Worm (Caenorhabditis elegans): Measurements from ENCODE around the gene snb-5.

Gene snb-5

ce11 chrIII:8178924-8179323, 23.9 kb upstream of the snb-5 start, which contains the start of gene C50C3.5:
C50C3.5 (plus strand) TSS chrIII:8179224.
- no peak for TF ChIP-seq him-1 (tag; optimal IDR thresholded peaks at IDR 0.05)
- no peak for TF ChIP-seq ceh-27 (GFP tag; optimal IDR thresholded peaks at IDR 0.05)
- no peak for TF ChIP-seq ztf-26 (tag; optimal IDR thresholded peaks at IDR 0.05)
- TF ChIP-seq C17E4.6 (GFP tag; IDR thresholded peaks at IDR 0.05) = no peak
- TF ChIP-seq ceh-40 (GFP tag; IDR thresholded peaks at IDR 0.05) = no peak
- TF ChIP-seq F33H1.4 (GFP tag; IDR thresholded peaks at IDR 0.05) = no peak
- no peak for TF ChIP-seq B0261.1 (tag; optimal IDR thresholded peaks at IDR 0.05)
- no peak for TF ChIP-seq attf-6 (GFP tag; IDR thresholded peaks at IDR 0.05)
- no peak for TF ChIP-seq efl-1 (GFP tag; optimal IDR thresholded peaks at IDR 0.05)
- no peak for TF ChIP-seq mes-4 (tag; optimal IDR thresholded peaks at IDR 0.05)
- TF ChIP-seq aptf-3 (GFP tag; IDR thresholded peaks at IDR 0.05) = no peak
- TF ChIP-seq F39B2.1 (GFP tag; IDR thresholded peaks at IDR 0.05) = no peak
- no peak for TF ChIP-seq dpff-1 (tag; optimal IDR thresholded peaks at IDR 0.05)
- no peak for TF ChIP-seq sdz-38 (tag; optimal IDR thresholded peaks at IDR 0.05)
- TF ChIP-seq egl-18 (GFP tag; IDR thresholded peaks at IDR 0.05) = no peak
- TF ChIP-seq nhr-90 (tag; optimal IDR thresholded peaks at IDR 0.05) = no peak
- no peak for TF ChIP-seq nhr-179 (tag; optimal IDR thresholded peaks at IDR 0.05)
- no peak for TF ChIP-seq attf-5 (GFP tag; optimal IDR thresholded peaks at IDR 0.05)
- TF ChIP-seq nhr-120 (GFP tag; IDR thresholded peaks at IDR 0.05) = no peak

- no peak for TF ChIP-seq dpl-1 (GFP tag; optimal IDR thresholded peaks at IDR 0.05)
- TF ChIP-seq Y79H2A.3 (GFP tag; conservative IDR thresholded peaks at IDR 0.05) = no peak
- TF ChIP-seq ccch-3 (GFP tag; optimal IDR thresholded peaks at IDR 0.05) = no peak
- no peak for TF ChIP-seq let-526 (GFP tag; IDR thresholded peaks at IDR 0.05)
Measured at ce11 chrIII:8181581-8181980, 21.3 kb upstream of the snb-5 start, which contains the start of gene spc-2. spc-2 (plus strand) TSS chrIII:8181881.

ce11 chrIII:8182573-8182972, 20.3 kb upstream of the snb-5 start:
- no peak for TF ChIP-seq madf-10 (tag; optimal IDR thresholded peaks at IDR 0.05)
- no peak for TF ChIP-seq somi-1 (GFP tag; optimal IDR thresholded peaks at IDR 0.05)
- TF ChIP-seq B0261.1 (tag; optimal IDR thresholded peaks at IDR 0.05) = no peak
- TF ChIP-seq madf-3 (GFP tag; IDR thresholded peaks at IDR 0.05) = no peak
- TF ChIP-seq ztf-3 (GFP tag; optimal IDR thresholded peaks at IDR 0.05) = no peak
- TF ChIP-seq ztf-25 (GFP tag; IDR thresholded peaks at IDR 0.05) = no peak

DNA sequence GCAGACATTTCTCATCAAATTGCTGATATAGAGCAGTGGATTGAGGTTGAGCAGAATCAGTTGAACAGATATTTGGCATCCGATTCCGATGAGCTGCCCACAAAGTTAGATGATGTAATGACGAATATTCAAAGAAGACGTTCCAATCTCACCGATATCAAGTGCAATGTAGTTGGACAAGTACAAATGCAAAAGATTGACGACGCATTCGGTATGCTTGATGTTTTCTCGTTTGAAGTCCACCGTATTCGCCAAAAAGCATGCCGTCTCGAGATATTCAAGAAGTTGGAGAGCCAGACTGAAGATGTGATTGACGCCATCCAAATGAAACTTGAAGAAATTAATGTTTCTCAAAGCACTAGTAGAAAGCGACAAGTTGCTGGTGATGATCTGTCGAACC, 17.7 kb upstream of the snb-5 start:
- no peak for TF ChIP-seq F33H1.4 (GFP tag; IDR thresholded peaks at IDR 0.05)
- TF ChIP-seq let-526 (GFP tag; IDR thresholded peaks at IDR 0.05) = no peak
- no peak for TF ChIP-seq madf-10 (tag; optimal IDR thresholded peaks at IDR 0.05)
- TF ChIP-seq nhr-27 (tag; optimal IDR thresholded peaks at IDR 0.05) = no peak
- no peak for TF ChIP-seq aptf-3 (GFP tag; IDR thresholded peaks at IDR 0.05)
- TF ChIP-seq tbp1 (GFP tag; optimal IDR thresholded peaks at IDR 0.05) = no peak
- no peak for TF ChIP-seq ceh-100 (GFP tag; IDR thresholded peaks at IDR 0.05)
- TF ChIP-seq hmg-20 (GFP tag; IDR thresholded peaks at IDR 0.05) = no peak
- TF ChIP-seq snpc-1.3 (tag; optimal IDR thresholded peaks at IDR 0.05; ENCODE audit: insufficient read depth) = no peak
- TF ChIP-seq lag-1 (GFP tag; IDR thresholded peaks at IDR 0.05) = no peak
- TF ChIP-seq madf-3 (GFP tag; IDR thresholded peaks at IDR 0.05) = no peak
- no peak for TF ChIP-seq snpc-4 (GFP tag; optimal IDR thresholded peaks at IDR 0.05)
- TF ChIP-seq snpc-4 (tag; optimal IDR thresholded peaks at IDR 0.05) = no peak
- TF ChIP-seq K12H6.12 (tag; optimal IDR thresholded peaks at IDR 0.05) = no peak
- TF ChIP-seq lsy-27 (tag; optimal IDR thresholded peaks at IDR 0.05; ENCODE audit: borderline replicate concordance, insufficient read depth) = no peak
- no peak for TF ChIP-seq dpl-1 (GFP tag; optimal IDR thresholded peaks at IDR 0.05)
- no peak for TF ChIP-seq let-607 (tag; optimal IDR thresholded peaks at IDR 0.05)
